Fruit fly (Drosophila melanogaster): ENCODE data around the gene CG31111.

The CG31111 gene

DNA sequence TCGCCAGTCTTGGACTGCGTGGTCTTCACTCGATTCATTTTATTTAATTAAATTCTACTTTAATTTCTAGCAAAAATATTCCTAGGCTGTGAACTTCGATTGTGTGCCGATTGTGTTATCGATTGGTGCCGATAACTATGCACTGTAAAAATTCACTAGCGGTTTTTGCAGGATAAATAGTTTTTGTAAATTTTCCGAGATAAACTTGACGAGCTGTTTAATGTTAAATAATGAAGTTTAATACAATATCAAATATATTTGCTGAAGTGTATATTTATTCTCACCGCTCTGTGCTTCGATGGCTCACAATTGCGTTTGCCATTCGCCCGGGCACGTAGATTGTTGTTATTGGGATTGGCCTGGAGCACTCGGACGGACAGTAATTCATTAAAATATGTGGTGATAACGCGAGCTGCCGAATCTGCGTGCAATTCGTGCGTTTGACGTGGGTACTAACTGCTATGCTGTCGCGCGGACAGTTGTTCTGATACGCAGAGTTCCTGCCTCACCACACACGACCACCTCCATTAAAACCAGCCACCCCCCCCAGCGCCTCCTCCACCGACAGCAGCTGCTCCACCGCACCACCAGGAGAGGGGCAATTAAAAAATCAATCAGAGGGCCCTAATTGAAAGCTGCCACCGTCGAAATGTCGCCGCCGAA, 31.0 kb downstream of the CG31111 start, which contains the start of the genes EMC6 and Hr96 (continued):
- TF ChIP-seq CG15696 (tag; optimal IDR thresholded peaks at IDR 0.05) (peak; percentile 92), CG4424 (GFP tag; optimal IDR thresholded peaks at IDR 0.05) (peak; percentile 95), zfh1 (GFP tag; IDR thresholded peaks at IDR 0.05) (peak; percentile 96), CG1832 (GFP tag; optimal IDR thresholded peaks at IDR 0.05) (no peak), ind (GFP tag; optimal IDR thresholded peaks at IDR 0.05) (peak; percentile 94)

dm6 chr3R:25023056-25023455, 32.9 kb downstream of the CG31111 start, which contains the start of gene beta4GalT7:
Gene beta4GalT7 (plus strand): TSS chr3R:25023256.
- TF ChIP-seq sug (tag; optimal IDR thresholded peaks at IDR 0.05), result no peak
- no peak for TF ChIP-seq nerfin-2 (GFP tag; IDR thresholded peaks at IDR 0.05; ENCODE audit: partially characterized antibody)
- peak; percentile 46 for TF ChIP-seq CG1603 (tag; optimal IDR thresholded peaks at IDR 0.05)
- peak; percentile 79 for TF ChIP-seq gfzf (GFP tag; optimal IDR thresholded peaks at IDR 0.05)
- peak; percentile 17 for TF ChIP-seq MESR4 (GFP tag; optimal IDR thresholded peaks at IDR 0.05)
- TF ChIP-seq CG15514 (GFP tag; optimal IDR thresholded peaks at IDR 0.05), result peak; percentile 48
- TF ChIP-seq trem (tag; optimal IDR thresholded peaks at IDR 0.05), result peak; percentile 7
- no peak for TF ChIP-seq D19B (GFP tag; optimal IDR thresholded peaks at IDR 0.05)
- peak; percentile 11 for TF ChIP-seq YL-1 (GFP tag; optimal IDR thresholded peaks at IDR 0.05)
- TF ChIP-seq CG14710 (tag; optimal IDR thresholded peaks at IDR 0.05), result peak; percentile 6
- TF ChIP-seq Dp (GFP tag; optimal IDR thresholded peaks at IDR 0.05), result peak; percentile 84
- no peak for TF ChIP-seq tin (GFP tag; optimal IDR thresholded peaks at IDR 0.05)
- TF ChIP-seq Ets97D (GFP tag; optimal IDR thresholded peaks at IDR 0.05), result peak; percentile 10
- no peak for TF ChIP-seq tap (tag; optimal IDR thresholded peaks at IDR 0.05)
- no peak for TF ChIP-seq Eip74EF (GFP tag; optimal IDR thresholded peaks at IDR 0.05)
- no peak for TF ChIP-seq ash1 (GFP tag; optimal IDR thresholded peaks at IDR 0.05)
- no peak for TF ChIP-seq Ets65A (GFP tag)
- no peak for TF ChIP-seq CG11247 (GFP tag; IDR thresholded peaks at IDR 0.05)
- TF ChIP-seq CG34422 (GFP tag; IDR thresholded peaks at IDR 0.05), result peak; percentile 40; the same call in 1 of the 3 replicates
- TF ChIP-seq BEAF-32 (GFP tag; optimal IDR thresholded peaks at IDR 0.05), result peak; percentile 26
- TF ChIP-seq Oaz (GFP tag; IDR thresholded peaks at IDR 0.05), result no peak
- TF ChIP-seq CG9797 (GFP tag; optimal IDR thresholded peaks at IDR 0.05), result peak; percentile 56
- TF ChIP-seq pzg (GFP tag; optimal IDR thresholded peaks at IDR 0.05), result peak; percentile 57
- TF ChIP-seq Med (GFP tag), result peak; percentile 36
- TF ChIP-seq MBD-R2 (GFP tag; IDR thresholded peaks at IDR 0.05), result peak; percentile 69
- TF ChIP-seq CG2116 (GFP tag; optimal IDR thresholded peaks at IDR 0.05), result peak; percentile 57
- peak; percentile 96 for TF ChIP-seq Myb (GFP tag; optimal IDR thresholded peaks at IDR 0.05)
- peak; percentile 70 for TF ChIP-seq Dref (GFP tag; IDR thresholded peaks at IDR 0.05)
- peak; percentile 25; the same call in 1 of the 2 replicates for TF ChIP-seq Scr (GFP tag; IDR thresholded peaks at IDR 0.05; ENCODE audit: partially characterized antibody)
- peak; percentile 97 for TF ChIP-seq CG11560 (tag; IDR thresholded peaks at IDR 0.05)
- TF ChIP-seq ind (GFP tag; optimal IDR thresholded peaks at IDR 0.05), result no peak
- TF ChIP-seq E2f2 (GFP tag; IDR thresholded peaks at IDR 0.05), result peak; percentile 87
- peak; percentile 22; the same call in 1 of the 2 replicates for TF ChIP-seq amos (GFP tag; IDR thresholded peaks at IDR 0.05; ENCODE audit: partially characterized antibody)
- no peak for TF ChIP-seq CG15479 (GFP tag; optimal IDR thresholded peaks at IDR 0.05)
- TF ChIP-seq CG13287 (GFP tag; IDR thresholded peaks at IDR 0.05; ENCODE audit: partially characterized antibody), result peak; percentile 46; the same call in 1 of the 2 replicates
